Worm (Caenorhabditis elegans) whole organism, midembryonic: ENCODE results near the gene wee-1.1.

Experiments used
- cog-1 ChIP-seq: sonication (generic microtip); optimal IDR thresholded peaks from 2 replicates; lab custom pipeline; 2016; ENCODE audit warnings: missing genetic modification characterization, missing compliant biosample characterization
- klf-2 ChIP-seq: fragments of 200-800 bp; sonication (Bioruptor generic); conservative IDR thresholded peaks from 2 replicates; pipeline ENCODE4 v1.3.6; 2022; ENCODE audit warnings: missing genetic modification reagents, missing genetic modification characterization, missing compliant biosample characterization

DNA sequence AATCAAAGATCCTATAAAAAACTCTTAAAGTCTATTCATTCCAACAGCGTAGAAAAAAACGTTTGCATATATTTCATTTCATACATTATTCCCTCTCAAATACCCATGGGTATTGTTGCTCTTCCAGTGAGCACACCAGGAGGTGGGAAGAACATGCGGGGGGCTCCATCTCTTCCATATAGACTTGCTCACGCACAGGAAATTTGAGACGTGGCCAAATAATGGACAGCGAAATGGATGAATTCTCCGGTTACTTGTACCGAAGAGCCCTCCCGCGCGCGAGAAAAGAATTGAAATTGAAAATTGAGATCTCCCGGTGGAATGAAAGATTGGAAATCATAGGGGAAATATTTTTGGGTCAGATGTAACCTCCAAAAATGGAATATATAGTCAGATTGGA, 5.7 kb downstream of the wee-1.1 start:
- no peak for TF ChIP-seq cog-1 (tag; lab: Kevin White, UChicago)
- no peak for TF ChIP-seq klf-2 (GFP tag; lab: Robert Waterston, UW)
